Worm (Caenorhabditis elegans) whole organism, L4 larva: Measurements from ENCODE around the gene fbxb-18.

ENCODE experiments used
- F10B5.3 ChIP-seq: sonication (generic microtip); optimal IDR thresholded peaks from 2 replicates; lab custom pipeline; 2016; ENCODE audit warnings: mild to moderate bottlenecking, missing genetic modification characterization, missing compliant biosample characterization
- R02D3.7 ChIP-seq: fragments of 150-350 bp; sonication (generic microtip); optimal IDR thresholded peaks from 3 replicates; lab custom pipeline; 2014; ENCODE audit warnings: missing biosample characterization, missing genetic modification characterization
- Y105C5A.15 ChIP-seq: fragments of 200-800 bp; sonication (Bioruptor generic); IDR thresholded peaks from 2 replicates; pipeline ENCODE4 v1.3.6; 2022; ENCODE audit warnings: missing genetic modification characterization, missing compliant biosample characterization
- ZK546.5 ChIP-seq, 2 experiments: sonication (generic microtip); optimal IDR thresholded peaks; 2 replicates each; lab custom pipeline; 2017; ENCODE audit warnings: missing biosample characterization in 2 of 2, missing genetic modification characterization in 2 of 2
- aha-1 ChIP-seq: fragments of 150-350 bp; peaks from one replicate; lab custom pipeline; 2014; ENCODE audit warnings: missing biosample characterization, missing genetic modification characterization
- ama-1 ChIP-seq: fragments of 150-350 bp; optimal IDR thresholded peaks from 2 replicates; lab custom pipeline; 2014; ENCODE audit warnings: inconsistent platforms, mixed read lengths
- ceh-82 ChIP-seq: sonication (generic microtip); optimal IDR thresholded peaks from 2 replicates; lab custom pipeline; 2017; ENCODE audit warnings: missing biosample characterization, missing genetic modification characterization
- ces-1 ChIP-seq: fragments of 150-350 bp; sonication (generic microtip); optimal IDR thresholded peaks from 4 replicates; lab custom pipeline; 2014; ENCODE audit warnings: missing biosample characterization, missing genetic modification reagents, missing genetic modification characterization
- daf-19 ChIP-seq: fragments of 200-800 bp; sonication (Bioruptor generic); conservative IDR thresholded peaks from 2 replicates; pipeline ENCODE4 v1.3.6; 2022; ENCODE audit warnings: missing genetic modification characterization, missing compliant biosample characterization
- daf-8 ChIP-seq: fragments of 200-800 bp; sonication (Bioruptor generic); IDR thresholded peaks from 2 replicates; pipeline ENCODE4 v1.3.6; 2022; ENCODE audit warnings: missing genetic modification characterization, missing compliant biosample characterization
- dmd-6 ChIP-seq: fragments of 200-800 bp; sonication (Bioruptor generic); IDR thresholded peaks from 2 replicates; pipeline ENCODE4 v1.3.6; 2022; ENCODE audit warnings: missing genetic modification reagents, missing genetic modification characterization, missing compliant biosample characterization
- duxl-1 ChIP-seq: sonication (generic microtip); optimal IDR thresholded peaks from 2 replicates; lab custom pipeline; 2016; ENCODE audit warnings: mild to moderate bottlenecking, missing genetic modification characterization, moderate library complexity, missing compliant biosample characterization; ENCODE audit not compliant: poor library complexity
- egl-27 ChIP-seq: sonication (generic microtip); optimal IDR thresholded peaks from 3 replicates; lab custom pipeline; 2017; ENCODE audit warnings: missing biosample characterization, missing genetic modification reagents, missing genetic modification characterization
- egl-43 ChIP-seq: fragments of 200-800 bp; sonication (Bioruptor generic); IDR thresholded peaks from 2 replicates; pipeline ENCODE4 v1.3.6; 2022; ENCODE audit warnings: missing genetic modification reagents, missing genetic modification characterization, missing compliant biosample characterization
- hlh-30 ChIP-seq: sonication (generic microtip); optimal IDR thresholded peaks from 2 replicates; lab custom pipeline; 2017; ENCODE audit warnings: antibody characterized with exemption, mild to moderate bottlenecking, missing genetic modification characterization, missing compliant biosample characterization; ENCODE audit not compliant: insufficient read depth
- hmg-1.1 ChIP-seq: fragments of 200-800 bp; sonication (Bioruptor generic); IDR thresholded peaks from 2 replicates; pipeline ENCODE4 v1.3.6; 2022; ENCODE audit warnings: missing genetic modification reagents, missing genetic modification characterization, missing compliant biosample characterization
- jun-1 ChIP-seq: fragments of 150-350 bp; optimal IDR thresholded peaks from 2 replicates; lab custom pipeline; 2014; ENCODE audit warnings: missing biosample characterization, missing genetic modification reagents, missing genetic modification characterization
- lin-39 ChIP-seq: fragments of 150-350 bp; optimal IDR thresholded peaks from 2 replicates; lab custom pipeline; 2014; ENCODE audit warnings: missing biosample characterization, missing genetic modification reagents, missing genetic modification characterization
- lir-3 ChIP-seq: sonication (generic microtip); optimal IDR thresholded peaks from 2 replicates; lab custom pipeline; 2016; ENCODE audit warnings: mild to moderate bottlenecking, missing genetic modification characterization, missing compliant biosample characterization
- madf-5 ChIP-seq, 2 experiments: fragments of 200-800 bp; sonication (Bioruptor generic); IDR thresholded peaks; 2 replicates each; pipeline ENCODE4 v1.3.6; 2022; ENCODE audit warnings: missing compliant biosample characterization in 2 of 2, missing genetic modification characterization in 2 of 2
- nhr-111 ChIP-seq: fragments of 200-800 bp; sonication (Bioruptor generic); optimal IDR thresholded peaks from 2 replicates; lab custom pipeline; 2018; ENCODE audit warnings: mild to moderate bottlenecking, missing genetic modification characterization, missing compliant biosample characterization
- nhr-25 ChIP-seq: sonication (generic microtip); optimal IDR thresholded peaks from 2 replicates; lab custom pipeline; 2017; ENCODE audit warnings: missing genetic modification characterization, mild to moderate bottlenecking, missing compliant biosample characterization, antibody characterized with exemption, moderate library complexity, borderline replicate concordance; ENCODE audit not compliant: insufficient read depth
- nhr-41 ChIP-seq: fragments of 200-800 bp; sonication (Bioruptor generic); IDR thresholded peaks from 2 replicates; pipeline ENCODE4 v1.3.6; 2022; ENCODE audit warnings: missing genetic modification reagents, missing genetic modification characterization, missing compliant biosample characterization
- nhr-48 ChIP-seq: sonication (generic microtip); optimal IDR thresholded peaks from 2 replicates; lab custom pipeline; 2016; ENCODE audit warnings: mild to moderate bottlenecking, missing genetic modification characterization, missing compliant biosample characterization
- nhr-76 ChIP-seq: fragments of 150-350 bp; optimal IDR thresholded peaks from 2 replicates; lab custom pipeline; 2014; ENCODE audit warnings: missing biosample characterization, missing genetic modification characterization
- pqm-1 ChIP-seq: sonication (generic microtip); optimal IDR thresholded peaks from 2 replicates; lab custom pipeline; 2017; ENCODE audit warnings: missing biosample characterization, missing genetic modification characterization
- sdz-12 ChIP-seq: fragments of 200-800 bp; sonication (Bioruptor generic); optimal IDR thresholded peaks from 2 replicates; lab custom pipeline; 2018; ENCODE audit warnings: mild to moderate bottlenecking, missing genetic modification characterization, missing compliant biosample characterization
- snpc-1.2 ChIP-seq: fragments of 200-800 bp; sonication (Bioruptor generic); IDR thresholded peaks from 2 replicates; pipeline ENCODE4 v1.3.6; 2022; ENCODE audit warnings: missing genetic modification reagents, missing genetic modification characterization, missing compliant biosample characterization
- tag-97 ChIP-seq: fragments of 200-800 bp; sonication (Bioruptor generic); IDR thresholded peaks from 2 replicates; pipeline ENCODE4 v1.3.6; 2022; ENCODE audit warnings: missing genetic modification characterization, missing compliant biosample characterization
- unc-39 ChIP-seq: sonication (generic microtip); optimal IDR thresholded peaks from 2 replicates; lab custom pipeline; 2017; ENCODE audit warnings: missing biosample characterization, missing genetic modification characterization
- unc-62 ChIP-seq, 3 experiments: fragments of 150-350 bp in 1 of 3; sonication (generic microtip); optimal IDR thresholded peaks in 2 of 3; peaks in 1 of 3; 1 replicate in 1 of 3; 2 replicates in 2 of 3; lab custom pipeline; 2014 to 2017; ENCODE audit warnings: missing biosample characterization in 3 of 3, missing genetic modification characterization in 3 of 3, missing genetic modification reagents in 3 of 3, missing genotype in 1 of 3
- vab-7 ChIP-seq: fragments of 200-800 bp; sonication (Bioruptor generic); IDR thresholded peaks from 2 replicates; pipeline ENCODE4 v1.3.6; 2022; ENCODE audit warnings: missing genetic modification reagents, missing genetic modification characterization, missing compliant biosample characterization
- zip-11 ChIP-seq: fragments of 200-800 bp; sonication (Bioruptor generic); IDR thresholded peaks from 2 replicates; pipeline ENCODE4 v1.3.6; 2022; ENCODE audit warnings: missing genetic modification characterization, missing compliant biosample characterization
- zip-2 ChIP-seq: fragments of 150-350 bp; optimal IDR thresholded peaks from 2 replicates; lab custom pipeline; 2014; ENCODE audit warnings: missing biosample characterization, missing genetic modification characterization

fbxb-18 gene

ce11 chrII:1692827-1693226 is 4.1 kb upstream of the fbxb-18 start, which contains the start of gene fbxc-21:
Gene fbxc-21 (minus strand): TSS chrII:1692927.
- no peak for TF ChIP-seq lin-39 (tag; lab: Kevin White, UChicago)
- TF ChIP-seq daf-8 (GFP tag; lab: Robert Waterston, UW): no peak
- no peak for TF ChIP-seq nhr-25
- TF ChIP-seq unc-62 (GFP tag; optimal IDR thresholded peaks at IDR 0.05 in 1 of 2; lab: Kevin White, UChicago): no peak
- TF ChIP-seq unc-62 (tag; optimal IDR thresholded peaks at IDR 0.05; lab: Kevin White, UChicago): no peak
- no peak for TF ChIP-seq egl-27 (tag; lab: Kevin White, UChicago)
- no peak for TF ChIP-seq ceh-82 (tag; lab: Kevin White, UChicago)
- no peak for TF ChIP-seq zip-11 (GFP tag; lab: Robert Waterston, UW)
- no peak for TF ChIP-seq unc-39 (tag; lab: Kevin White, UChicago)
- TF ChIP-seq nhr-48: no peak
- TF ChIP-seq hmg-1.1 (GFP tag; lab: Robert Waterston, UW): no peak

ce11 chrII:1691011-1691410 is 2.3 kb upstream of the fbxb-18 start, which contains the start of gene fbxc-22:
Gene fbxc-22 (minus strand): TSS chrII:1691111.
- TF ChIP-seq vab-7 (GFP tag; lab: Robert Waterston, UW) (no peak), snpc-1.2 (GFP tag; lab: Robert Waterston, UW) (no peak), jun-1 (tag; lab: Kevin White, UChicago) (no peak), sdz-12 (GFP tag; lab: Kevin White, UChicago) (no peak)

- TF ChIP-seq zip-2 (tag; lab: Kevin White, UChicago): no peak
- TF ChIP-seq duxl-1: peak; percentile 53
- TF ChIP-seq aha-1 (tag; lab: Kevin White, UChicago): peak; percentile 39
Observed at ce11 chrII:1683742-1684141, 5.0 kb downstream of the fbxb-18 start, which contains the start of gene fbxb-25. Gene fbxb-25 (plus strand): TSS chrII:1684042.

ce11 chrII:1682218-1682617 is 6.5 kb downstream of the fbxb-18 start, which contains the start of gene fbxb-26:
Gene fbxb-26 (plus strand): TSS chrII:1682518.
- TF ChIP-seq madf-5 (GFP tag; IDR thresholded peaks at IDR 0.05; lab: Robert Waterston, UW): no peak
- TF ChIP-seq hlh-30 (tag; lab: Kevin White, UChicago): no peak
- no peak for TF ChIP-seq aha-1 (tag; lab: Kevin White, UChicago)
- TF ChIP-seq tag-97 (GFP tag; lab: Robert Waterston, UW): no peak
- TF ChIP-seq unc-39 (tag; lab: Kevin White, UChicago): no peak
- TF ChIP-seq Y105C5A.15 (GFP tag; lab: Robert Waterston, UW): no peak
- TF ChIP-seq pqm-1 (tag; lab: Kevin White, UChicago): no peak
- TF ChIP-seq R02D3.7: no peak
- no peak for TF ChIP-seq nhr-111 (GFP tag; lab: Kevin White, UChicago)
- TF ChIP-seq daf-19: no peak

- no peak for TF ChIP-seq nhr-76 (tag; lab: Kevin White, UChicago)
- TF ChIP-seq ZK546.5 (tag; optimal IDR thresholded peaks at IDR 0.05; lab: Kevin White, UChicago): no peak
- TF ChIP-seq pqm-1 (tag; lab: Kevin White, UChicago): no peak
- no peak for TF ChIP-seq dmd-6
- TF ChIP-seq lin-39 (tag; lab: Kevin White, UChicago): no peak
- TF ChIP-seq nhr-41 (GFP tag; lab: Robert Waterston, UW): no peak
- TF ChIP-seq ces-1 (GFP tag; lab: Kevin White, UChicago): no peak
- TF ChIP-seq lir-3 (tag; lab: Kevin White, UChicago): no peak
- TF ChIP-seq egl-43 (GFP tag; lab: Robert Waterston, UW): no peak
- TF ChIP-seq ama-1: no peak
- TF ChIP-seq jun-1 (tag; lab: Kevin White, UChicago): no peak
- no peak for TF ChIP-seq F10B5.3 (tag; lab: Kevin White, UChicago)
- TF ChIP-seq, all 104 proteins: peak for 0
Observed at ce11 chrII:1679081-1679480, 9.6 kb downstream of the fbxb-18 start, which contains the start of gene irld-36. Gene irld-36 (plus strand): TSS chrII:1679381.
